Fruit fly (Drosophila melanogaster) whole organism, pupa: ENCODE measurements around the gene Sc2.

Experiments
- CG13204 ChIP-seq: fragments of 200-800 bp; sonication (Bioruptor generic); optimal IDR thresholded peaks from 2 replicates; lab custom pipeline; 2018; ENCODE audit warnings: missing biosample characterization, mild to moderate bottlenecking, missing genetic modification characterization, moderate library complexity
- CG17806 ChIP-seq: fragments of 200-800 bp; sonication (Bioruptor generic); optimal IDR thresholded peaks from 2 replicates; lab custom pipeline; 2018; ENCODE audit warnings: missing biosample characterization, mild to moderate bottlenecking, missing genetic modification characterization, moderate library complexity
- CG34367 ChIP-seq: fragments of 200-800 bp; sonication (Bioruptor generic); optimal IDR thresholded peaks from 2 replicates; lab custom pipeline; 2018; ENCODE audit warnings: missing biosample characterization, mild to moderate bottlenecking, missing genetic modification characterization
- CG4496 ChIP-seq: fragments of 200-800 bp; sonication (Bioruptor generic); IDR thresholded peaks from 3 replicates; pipeline ENCODE4 v1.3.6; 2022; ENCODE audit warnings: missing biosample characterization, missing genetic modification characterization
- CG8301 ChIP-seq: fragments of 200-800 bp; sonication (Bioruptor generic); optimal IDR thresholded peaks from 2 replicates; lab custom pipeline; 2018; ENCODE audit warnings: missing biosample characterization, mild to moderate bottlenecking, missing genetic modification characterization
- CG9948 ChIP-seq: fragments of 200-800 bp; sonication (Bioruptor generic); optimal IDR thresholded peaks from 2 replicates; lab custom pipeline; 2018; ENCODE audit warnings: missing biosample characterization, mild to moderate bottlenecking, missing genetic modification characterization, moderate library complexity
- D1 ChIP-seq: fragments of 200-800 bp; sonication (Bioruptor generic); optimal IDR thresholded peaks from 2 replicates; lab custom pipeline; 2018; ENCODE audit warnings: missing biosample characterization, mild to moderate bottlenecking, missing genetic modification characterization, moderate library complexity
- EcR ChIP-seq: fragments of 200-800 bp; sonication (Bioruptor generic); optimal IDR thresholded peaks from 3 replicates; lab custom pipeline; 2019; ENCODE audit warnings: missing biosample characterization, missing genetic modification characterization, mild to moderate bottlenecking, moderate library complexity, missing genetic modification reagents
- Pif1A ChIP-seq: fragments of 200-800 bp; sonication (Bioruptor generic); optimal IDR thresholded peaks from 3 replicates; lab custom pipeline; 2016; ENCODE audit warnings: missing biosample characterization, missing genetic modification characterization
- Snoo ChIP-seq: fragments of 200-800 bp; sonication (Bioruptor generic); optimal IDR thresholded peaks from 3 replicates; lab custom pipeline; 2017; ENCODE audit warnings: missing biosample characterization, mild to moderate bottlenecking, missing genetic modification characterization, inconsistent platforms
- fd96Ca ChIP-seq: fragments of 200-800 bp; sonication (Bioruptor generic); IDR thresholded peaks from 3 replicates; pipeline ENCODE4 v1.3.6; 2022; ENCODE audit warnings: missing biosample characterization, missing genetic modification characterization
- gl ChIP-seq: fragments of 200-800 bp; sonication (Bioruptor generic); optimal IDR thresholded peaks from 2 replicates; lab custom pipeline; 2018; ENCODE audit warnings: missing biosample characterization, mild to moderate bottlenecking, missing genetic modification characterization

DNA sequence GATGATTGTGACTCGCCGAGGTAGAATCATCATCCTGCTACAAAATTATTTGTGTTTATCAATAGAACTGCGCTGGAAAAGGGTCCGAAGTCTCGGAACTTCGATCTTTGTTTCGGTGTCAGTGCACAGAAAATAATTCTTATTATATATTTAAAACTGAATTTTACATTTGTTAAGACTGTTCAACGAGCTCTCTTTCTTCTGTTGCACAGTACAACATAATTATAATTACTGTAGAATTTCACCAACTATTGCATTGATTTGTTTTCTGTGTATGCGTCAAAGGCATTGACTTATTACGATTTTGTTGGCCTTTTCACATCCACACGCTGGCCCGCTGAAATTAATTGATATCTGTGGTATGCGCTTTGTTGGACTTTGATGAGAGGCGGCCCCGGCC lies 39.8 kb upstream of the Sc2 start:
- peak; percentile 27 for TF ChIP-seq CG17806 (tag; lab: Kevin White, UChicago)
- no peak for TF ChIP-seq CG34367
- TF ChIP-seq EcR (GFP tag; lab: Kevin White, UChicago) = no peak
- no peak for TF ChIP-seq CG13204
- no peak for TF ChIP-seq CG9948 (tag; lab: Kevin White, UChicago)
- TF ChIP-seq D1 (tag; lab: Kevin White, UChicago) = no peak
- TF ChIP-seq Snoo (tag; lab: Kevin White, UChicago) = no peak
- no peak for TF ChIP-seq fd96Ca (GFP tag; lab: Robert Waterston, UW)
- no peak for TF ChIP-seq Pif1A (GFP tag; lab: Kevin White, UChicago)
- no peak for TF ChIP-seq CG8301 (tag; lab: Kevin White, UChicago)
- TF ChIP-seq CG4496 (GFP tag; lab: Robert Waterston, UW) = no peak
- no peak for TF ChIP-seq gl
